Worm (Caenorhabditis elegans) whole organism, late embryonic: ENCODE data around the gene srh-72.

ENCODE experiments used
- K02D7.2 ChIP-seq: sonication (generic microtip); optimal IDR thresholded peaks from 2 replicates; lab custom pipeline; 2017; ENCODE audit warnings: mild to moderate bottlenecking, missing genetic modification characterization, missing compliant biosample characterization
- ama-1 ChIP-seq: fragments of 150-350 bp; optimal IDR thresholded peaks from 2 replicates; lab custom pipeline; 2014
- ceh-18 ChIP-seq: sonication (generic microtip); optimal IDR thresholded peaks from 2 replicates; lab custom pipeline; 2016; ENCODE audit warnings: missing genetic modification characterization, missing compliant biosample characterization
- eyg-1 ChIP-seq: sonication (generic microtip); optimal IDR thresholded peaks from 2 replicates; lab custom pipeline; 2016; ENCODE audit warnings: missing genotype, missing genetic modification characterization, missing compliant biosample characterization
- fkh-10 ChIP-seq: fragments of 150-350 bp; optimal IDR thresholded peaks from 2 replicates; lab custom pipeline; 2014; ENCODE audit warnings: missing biosample characterization, missing genetic modification reagents, missing genetic modification characterization
- hlh-6 ChIP-seq: sonication (generic microtip); optimal IDR thresholded peaks from 2 replicates; lab custom pipeline; 2016; ENCODE audit warnings: missing genotype, missing genetic modification characterization, missing compliant biosample characterization
- pha-4 ChIP-seq: fragments of 150-350 bp; optimal IDR thresholded peaks from 2 replicates; lab custom pipeline; 2018; ENCODE audit warnings: missing biosample characterization, missing genetic modification reagents, missing genetic modification characterization
- pros-1 ChIP-seq: fragments of 150-350 bp; optimal IDR thresholded peaks from 2 replicates; lab custom pipeline; 2014; ENCODE audit warnings: missing biosample characterization, missing genetic modification reagents, missing genetic modification characterization
- rnt-1 ChIP-seq: sonication (generic microtip); optimal IDR thresholded peaks from 2 replicates; lab custom pipeline; 2016; ENCODE audit warnings: missing genetic modification characterization, missing compliant biosample characterization
- sdc-2 ChIP-seq: sonication (generic microtip); optimal IDR thresholded peaks from 2 replicates; lab custom pipeline; 2016; ENCODE audit warnings: missing genotype, missing genetic modification characterization, missing compliant biosample characterization
- sox-4 ChIP-seq: sonication (generic microtip); optimal IDR thresholded peaks from 2 replicates; lab custom pipeline; 2017; ENCODE audit warnings: mild to moderate bottlenecking, missing genetic modification characterization, inconsistent platforms, missing compliant biosample characterization
- tbx-2 ChIP-seq: sonication (generic microtip); optimal IDR thresholded peaks from 2 replicates; lab custom pipeline; 2016; ENCODE audit warnings: missing genetic modification characterization, missing compliant biosample characterization
- unc-86 ChIP-seq: sonication (generic microtip); optimal IDR thresholded peaks from 2 replicates; lab custom pipeline; 2016; ENCODE audit warnings: missing genetic modification characterization, missing compliant biosample characterization

DNA sequence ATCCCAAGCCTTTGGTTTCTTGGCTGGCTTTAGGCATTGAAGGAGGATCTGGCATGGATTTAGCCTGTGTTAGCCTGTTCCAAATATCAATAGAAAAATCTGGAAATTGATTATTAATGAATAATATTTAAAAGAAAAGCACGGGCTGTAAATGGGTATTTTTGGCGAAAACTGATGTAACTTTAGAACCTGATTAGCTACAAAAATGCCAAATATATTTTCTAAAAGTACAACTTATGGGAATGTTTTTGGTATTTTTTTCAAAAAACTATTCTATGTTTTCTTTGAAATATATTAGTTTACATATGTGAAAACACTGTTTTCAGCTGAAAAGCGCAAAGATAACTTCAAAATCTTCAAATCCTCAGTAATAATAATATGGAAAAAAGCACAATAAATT is 39.7 kb downstream of the srh-72 start, which contains the start of gene bath-26:
- TF ChIP-seq sdc-2 (tag; lab: Kevin White, UChicago), result no peak
- TF ChIP-seq ceh-18, result no peak
- no peak for TF ChIP-seq ama-1 (lab: Kevin White, UChicago)
- TF ChIP-seq hlh-6 (tag; lab: Kevin White, UChicago), result no peak
- no peak for TF ChIP-seq pros-1 (tag; lab: Kevin White, UChicago)
- TF ChIP-seq fkh-10 (GFP tag; lab: Kevin White, UChicago), result no peak
- no peak for TF ChIP-seq rnt-1
- no peak for TF ChIP-seq eyg-1 (tag; lab: Kevin White, UChicago)
- no peak for TF ChIP-seq pha-4
- TF ChIP-seq sox-4 (tag; lab: Kevin White, UChicago), result no peak
- TF ChIP-seq K02D7.2 (tag; lab: Kevin White, UChicago), result no peak
- no peak for TF ChIP-seq tbx-2 (tag; lab: Kevin White, UChicago)
- TF ChIP-seq unc-86 (tag; lab: Kevin White, UChicago), result no peak
